Worm (Caenorhabditis elegans): ENCODE measurements around the gene dpy-20.
A peak's percentile ranks its signal among the peaks of the same experiment; 100 is the strongest.

Gene dpy-20

DNA sequence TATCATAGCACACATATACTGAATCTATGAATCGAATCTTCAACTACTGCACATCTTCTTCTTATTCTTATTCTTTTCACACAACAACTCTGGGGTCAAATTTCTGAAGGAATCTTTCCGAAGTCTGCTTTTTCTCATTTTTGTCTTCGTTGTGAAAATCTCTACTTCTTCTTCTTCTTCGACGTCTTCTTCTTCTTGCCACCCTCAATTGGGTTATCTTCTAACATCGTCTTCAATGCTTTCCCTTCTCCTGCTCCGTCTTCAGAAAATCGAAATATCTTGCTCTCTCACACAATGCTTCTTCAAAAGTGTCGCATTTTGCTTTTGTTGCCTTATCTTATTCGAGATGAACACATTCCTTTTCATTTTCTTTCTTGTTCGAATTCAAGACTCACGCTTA lies 22.6 kb upstream of the dpy-20 start:
- TF ChIP-seq fos-1 (tag; optimal IDR thresholded peaks at IDR 0.05) (no peak), alr-1 (tag; optimal IDR thresholded peaks at IDR 0.05; ENCODE audit: borderline replicate concordance) (no peak), fkh-8 (tag; optimal IDR thresholded peaks at IDR 0.05) (no peak), lin-13 (GFP tag; optimal IDR thresholded peaks at IDR 0.05) (no peak), nhr-76 (tag; optimal IDR thresholded peaks at IDR 0.05) (no peak), fkh-10 (GFP tag; optimal IDR thresholded peaks at IDR 0.05) (peak; percentile 19), ceh-90 (tag; optimal IDR thresholded peaks at IDR 0.05) (no peak), vab-15 (tag; optimal IDR thresholded peaks at IDR 0.05) (no peak), egl-13 (tag; optimal IDR thresholded peaks at IDR 0.05) (no peak), lin-14 (GFP tag; optimal IDR thresholded peaks at IDR 0.05) (peak; percentile 53), nhr-47 (tag; optimal IDR thresholded peaks at IDR 0.05) (no peak), ceh-82 (tag; optimal IDR thresholded peaks at IDR 0.05) (peak in 1 of 3 experiments; percentile 9), rnt-1 (tag; optimal IDR thresholded peaks at IDR 0.05) (no peak), pag-3 (tag; optimal IDR thresholded peaks at IDR 0.05; ENCODE audit: borderline replicate concordance, insufficient read depth) (no peak), dsc-1 (tag; optimal IDR thresholded peaks at IDR 0.05) (no peak)

DNA sequence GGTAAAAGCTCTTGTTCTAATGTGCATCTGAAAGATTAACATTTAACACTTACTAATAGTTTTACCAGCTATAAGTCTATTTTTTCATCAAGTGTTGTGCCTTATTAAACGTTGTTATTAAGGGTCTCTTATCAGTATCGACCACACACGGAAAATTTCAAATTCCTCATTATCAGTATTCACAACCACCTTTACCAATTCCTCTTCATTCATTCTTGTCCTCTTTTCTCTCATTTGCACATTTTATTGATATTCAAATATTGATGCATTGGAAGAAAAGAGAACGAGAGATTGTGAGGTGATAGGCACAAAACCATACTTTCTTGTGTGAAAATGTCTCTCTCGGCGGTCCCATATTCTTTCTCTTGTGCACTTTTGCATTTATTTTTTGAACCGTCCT lies 21.2 kb upstream of the dpy-20 start:
- peak in 1 of 2 experiments; percentile 7 for TF ChIP-seq lin-35 (GFP tag; optimal IDR thresholded peaks at IDR 0.05)
- TF ChIP-seq egl-27 (tag; optimal IDR thresholded peaks at IDR 0.05): no peak
- peak; percentile 38 for TF ChIP-seq elt-2 (tag; optimal IDR thresholded peaks at IDR 0.05)

DNA sequence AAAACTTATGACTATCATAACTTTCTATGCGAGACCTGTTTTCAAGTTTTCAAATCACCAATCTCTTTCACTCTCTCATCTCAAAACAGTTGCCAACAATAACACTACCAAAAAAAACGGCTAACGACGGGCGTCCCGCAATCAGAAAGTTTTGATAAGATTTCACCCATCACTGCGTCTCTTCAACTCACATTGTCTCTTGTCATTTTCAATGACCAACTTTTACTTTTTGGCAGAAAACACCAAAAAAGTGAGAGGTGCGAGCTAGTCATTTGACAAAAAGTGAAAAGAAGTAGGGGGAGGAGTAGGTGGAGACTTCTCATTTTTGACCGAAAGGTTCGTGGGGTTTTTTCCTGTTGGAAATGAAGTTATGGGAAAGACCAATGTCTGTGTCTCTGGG lies 18.0 kb upstream of the dpy-20 start:
- peak; percentile 71 for TF ChIP-seq nhr-85 (tag)
- peak; percentile 51 for TF ChIP-seq lin-14 (GFP tag; optimal IDR thresholded peaks at IDR 0.05)
- no peak for TF ChIP-seq fkh-8 (tag; optimal IDR thresholded peaks at IDR 0.05)
- no peak for TF ChIP-seq pag-3 (tag; optimal IDR thresholded peaks at IDR 0.05; ENCODE audit: borderline replicate concordance, insufficient read depth)
- peak in 1 of 6 experiments; percentile 76 for TF ChIP-seq elt-3 (tag; optimal IDR thresholded peaks at IDR 0.05)
- TF ChIP-seq blmp-1 (tag; optimal IDR thresholded peaks at IDR 0.05): peak; percentile 96

DNA sequence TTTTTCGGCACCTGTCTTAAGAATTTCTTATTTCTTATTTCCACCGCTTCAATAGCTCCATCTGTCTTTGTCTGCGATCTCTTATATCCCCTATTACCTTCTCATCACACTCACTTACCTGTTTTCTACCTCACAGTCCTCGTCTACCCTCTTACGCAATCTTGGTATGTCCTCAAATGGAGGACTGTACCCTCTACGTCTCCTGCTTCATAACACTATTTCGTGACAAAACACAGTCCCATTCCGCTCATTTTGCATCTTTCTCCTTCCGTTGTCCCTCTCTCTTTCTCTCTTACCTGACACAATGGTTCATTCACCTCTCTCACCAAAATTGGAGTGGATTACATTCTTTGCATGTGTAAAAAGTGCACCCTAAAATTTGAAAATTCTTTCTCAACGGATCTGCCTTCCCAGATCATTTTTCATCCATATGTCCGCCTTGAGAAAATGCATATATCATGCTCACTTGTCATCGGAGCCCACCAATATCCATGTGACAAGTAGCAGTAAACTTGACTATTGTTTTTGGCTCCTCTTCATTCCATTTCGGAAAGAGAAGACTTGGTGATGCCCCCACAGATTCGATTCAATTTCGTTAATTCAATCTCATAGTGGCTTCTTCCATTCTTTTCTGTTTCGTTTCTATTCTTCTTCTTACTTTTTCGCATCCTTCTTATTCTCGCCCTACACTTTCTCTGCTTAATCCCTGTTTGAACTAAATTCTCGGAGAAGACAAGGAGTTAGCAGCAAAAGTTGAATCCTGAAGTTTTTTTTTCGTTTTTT lies 16.6 kb upstream of the dpy-20 start:
- TF ChIP-seq tbx-2 (tag; optimal IDR thresholded peaks at IDR 0.05) (peak; percentile 29), sptf-1 (tag; optimal IDR thresholded peaks at IDR 0.05) (no peak), snu-23 (GFP tag; optimal IDR thresholded peaks at IDR 0.05) (peak; percentile 10), nhr-28 (tag; optimal IDR thresholded peaks at IDR 0.05) (no peak), nhr-85 (tag) (peak; percentile 81), F16B12.6 (tag; optimal IDR thresholded peaks at IDR 0.05) (no peak), fos-1 (tag; optimal IDR thresholded peaks at IDR 0.05) (no peak), jun-1 (tag; optimal IDR thresholded peaks at IDR 0.05) (no peak), Y116A8C.19 (tag; optimal IDR thresholded peaks at IDR 0.05; ENCODE audit: borderline replicate concordance) (no peak), fkh-10 (GFP tag; optimal IDR thresholded peaks at IDR 0.05) (peak; percentile 30), mdl-1 (tag; optimal IDR thresholded peaks at IDR 0.05) (no peak), lin-14 (GFP tag; optimal IDR thresholded peaks at IDR 0.05) (peak; percentile 50), aha-1 (tag; optimal IDR thresholded peaks at IDR 0.05) (no peak), blmp-1 (tag; optimal IDR thresholded peaks at IDR 0.05) (peak; percentile 53), mep-1 (tag; optimal IDR thresholded peaks at IDR 0.05) (peak; percentile 5), nhr-20 (tag; optimal IDR thresholded peaks at IDR 0.05) (peak; percentile 21)

DNA sequence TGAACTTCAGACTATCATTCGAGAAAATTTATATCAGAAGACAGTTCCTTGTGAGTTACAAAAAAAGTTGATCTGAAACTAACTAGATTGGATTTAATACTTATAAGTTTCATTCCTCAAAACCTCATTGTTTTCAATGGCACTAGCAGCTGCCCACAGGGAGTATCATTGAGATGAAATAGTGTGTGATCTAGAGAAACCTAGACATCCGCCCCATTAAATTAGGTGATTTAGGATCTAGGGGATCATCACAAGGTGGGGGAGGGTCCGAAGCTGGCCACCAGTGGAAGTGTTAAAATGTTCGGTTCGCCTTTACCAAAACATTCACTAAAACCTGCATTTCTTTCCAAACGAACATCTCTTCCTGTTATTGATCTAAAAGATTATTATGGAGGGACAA lies 15.8 kb upstream of the dpy-20 start:
- TF ChIP-seq ceh-63 (GFP tag; optimal IDR thresholded peaks at IDR 0.05) (no peak), nhr-71 (tag; optimal IDR thresholded peaks at IDR 0.05) (peak; percentile 5), lin-14 (GFP tag; optimal IDR thresholded peaks at IDR 0.05) (peak; percentile 11), rnt-1 (tag; optimal IDR thresholded peaks at IDR 0.05) (peak; percentile 55)
